Worm (Caenorhabditis elegans) whole organism, mixed stage, embryonic: ENCODE data around the gene Y43C5B.3.

ENCODE experiments used
- ceh-83 ChIP-seq: fragments of 200-800 bp; sonication (Bioruptor generic); optimal IDR thresholded peaks from 2 replicates; lab custom pipeline; 2018; ENCODE audit warnings: mild to moderate bottlenecking, missing genetic modification characterization, missing compliant biosample characterization
- mep-1 ChIP-seq: fragments of 150-350 bp; optimal IDR thresholded peaks from 2 replicates; lab custom pipeline; 2017; ENCODE audit warnings: missing biosample characterization, missing genetic modification reagents, missing genetic modification characterization, inconsistent platforms
- sem-2 ChIP-seq: fragments of 200-800 bp; sonication (Bioruptor generic); optimal IDR thresholded peaks from 2 replicates; lab custom pipeline; 2018; ENCODE audit warnings: mild to moderate bottlenecking, missing genetic modification characterization, missing compliant biosample characterization
- sptf-1 ChIP-seq: sonication (generic microtip); optimal IDR thresholded peaks from 2 replicates; lab custom pipeline; 2017; ENCODE audit warnings: mild to moderate bottlenecking, missing genetic modification characterization, moderate library complexity, missing compliant biosample characterization
- unc-62 ChIP-seq: fragments of 150-350 bp; optimal IDR thresholded peaks from 2 replicates; lab custom pipeline; 2014; ENCODE audit warnings: missing biosample characterization, missing genetic modification reagents, missing genetic modification characterization

- TF ChIP-seq sptf-1 (tag; lab: Kevin White, UChicago), result no peak
- TF ChIP-seq ceh-83 (GFP tag; lab: Kevin White, UChicago), result no peak
- TF ChIP-seq unc-62 (GFP tag; lab: Kevin White, UChicago), result no peak
- TF ChIP-seq sem-2, result no peak
- TF ChIP-seq mep-1 (tag; lab: Kevin White, UChicago), result no peak
Measured at ce11 chrIV:10374601-10375000, 24.2 kb downstream of the Y43C5B.3 start, which contains the start of gene mask-1.
